Fruit fly (Drosophila melanogaster) whole organism, pupa: ENCODE results near the gene CG9135.

Source experiments
- CG10348 ChIP-seq: fragments of 200-800 bp; sonication (Bioruptor generic); IDR thresholded peaks from 2 replicates; pipeline ENCODE4 v1.3.6; 2022; ENCODE audit warnings: missing biosample characterization, missing genetic modification characterization
- CG12605 ChIP-seq: fragments of 200-800 bp; sonication (Bioruptor generic); IDR thresholded peaks from 2 replicates; pipeline ENCODE4 v1.3.6; 2022; ENCODE audit warnings: missing biosample characterization, missing genetic modification characterization
- CG13204 ChIP-seq: fragments of 200-800 bp; sonication (Bioruptor generic); optimal IDR thresholded peaks from 2 replicates; lab custom pipeline; 2018; ENCODE audit warnings: missing biosample characterization, mild to moderate bottlenecking, missing genetic modification characterization, moderate library complexity
- CG14655 ChIP-seq: fragments of 200-800 bp; sonication (Bioruptor generic); optimal IDR thresholded peaks from 3 replicates; lab custom pipeline; 2017; ENCODE audit warnings: mild to moderate bottlenecking, missing biosample characterization, missing genetic modification reagents, missing genetic modification characterization
- CG15710 ChIP-seq: fragments of 200-800 bp; sonication (Bioruptor generic); optimal IDR thresholded peaks from 2 replicates; lab custom pipeline; 2018; ENCODE audit warnings: missing biosample characterization, mild to moderate bottlenecking, missing genetic modification characterization, moderate library complexity
- CG17806 ChIP-seq: fragments of 200-800 bp; sonication (Bioruptor generic); optimal IDR thresholded peaks from 2 replicates; lab custom pipeline; 2018; ENCODE audit warnings: missing biosample characterization, mild to moderate bottlenecking, missing genetic modification characterization, moderate library complexity
- CG32121 ChIP-seq: fragments of 200-800 bp; sonication (Bioruptor generic); IDR thresholded peaks from 2 replicates; pipeline ENCODE4 v1.3.6; 2022; ENCODE audit warnings: missing biosample characterization, missing genetic modification characterization
- CG34367 ChIP-seq: fragments of 200-800 bp; sonication (Bioruptor generic); optimal IDR thresholded peaks from 2 replicates; lab custom pipeline; 2018; ENCODE audit warnings: missing biosample characterization, mild to moderate bottlenecking, missing genetic modification characterization
- CG4496 ChIP-seq: fragments of 200-800 bp; sonication (Bioruptor generic); IDR thresholded peaks from 3 replicates; pipeline ENCODE4 v1.3.6; 2022; ENCODE audit warnings: missing biosample characterization, missing genetic modification characterization
- CG8159 ChIP-seq: fragments of 200-800 bp; sonication (Bioruptor generic); optimal IDR thresholded peaks from 3 replicates; lab custom pipeline; 2018; ENCODE audit warnings: missing biosample characterization, mild to moderate bottlenecking, missing genetic modification characterization, moderate library complexity
- CG8301 ChIP-seq: fragments of 200-800 bp; sonication (Bioruptor generic); optimal IDR thresholded peaks from 2 replicates; lab custom pipeline; 2018; ENCODE audit warnings: missing biosample characterization, mild to moderate bottlenecking, missing genetic modification characterization
- CG9948 ChIP-seq: fragments of 200-800 bp; sonication (Bioruptor generic); optimal IDR thresholded peaks from 2 replicates; lab custom pipeline; 2018; ENCODE audit warnings: missing biosample characterization, mild to moderate bottlenecking, missing genetic modification characterization, moderate library complexity
- D1 ChIP-seq: fragments of 200-800 bp; sonication (Bioruptor generic); optimal IDR thresholded peaks from 2 replicates; lab custom pipeline; 2018; ENCODE audit warnings: missing biosample characterization, mild to moderate bottlenecking, missing genetic modification characterization, moderate library complexity
- EcR ChIP-seq: fragments of 200-800 bp; sonication (Bioruptor generic); optimal IDR thresholded peaks from 3 replicates; lab custom pipeline; 2019; ENCODE audit warnings: missing biosample characterization, missing genetic modification characterization, mild to moderate bottlenecking, moderate library complexity, missing genetic modification reagents
- Ets98B ChIP-seq: fragments of 200-800 bp; sonication (Bioruptor generic); IDR thresholded peaks from 2 replicates; pipeline ENCODE4 v1.3.6; 2022; ENCODE audit warnings: missing biosample characterization, missing genetic modification characterization
- Pif1A ChIP-seq: fragments of 200-800 bp; sonication (Bioruptor generic); optimal IDR thresholded peaks from 3 replicates; lab custom pipeline; 2016; ENCODE audit warnings: missing biosample characterization, missing genetic modification characterization
- Pif1B ChIP-seq: fragments of 200-800 bp; sonication (Bioruptor generic); optimal IDR thresholded peaks from 3 replicates; lab custom pipeline; 2016; ENCODE audit warnings: missing biosample characterization, missing genetic modification characterization
- Snoo ChIP-seq: fragments of 200-800 bp; sonication (Bioruptor generic); optimal IDR thresholded peaks from 3 replicates; lab custom pipeline; 2017; ENCODE audit warnings: missing biosample characterization, mild to moderate bottlenecking, missing genetic modification characterization, inconsistent platforms
- fd96Ca ChIP-seq: fragments of 200-800 bp; sonication (Bioruptor generic); IDR thresholded peaks from 3 replicates; pipeline ENCODE4 v1.3.6; 2022; ENCODE audit warnings: missing biosample characterization, missing genetic modification characterization
- gl ChIP-seq: fragments of 200-800 bp; sonication (Bioruptor generic); optimal IDR thresholded peaks from 2 replicates; lab custom pipeline; 2018; ENCODE audit warnings: missing biosample characterization, mild to moderate bottlenecking, missing genetic modification characterization
- rn ChIP-seq: fragments of 200-800 bp; sonication (Bioruptor generic); IDR thresholded peaks from 2 replicates; pipeline ENCODE4 v1.3.6; 2022; ENCODE audit warnings: missing biosample characterization, missing genetic modification characterization

The CG9135 gene

DNA sequence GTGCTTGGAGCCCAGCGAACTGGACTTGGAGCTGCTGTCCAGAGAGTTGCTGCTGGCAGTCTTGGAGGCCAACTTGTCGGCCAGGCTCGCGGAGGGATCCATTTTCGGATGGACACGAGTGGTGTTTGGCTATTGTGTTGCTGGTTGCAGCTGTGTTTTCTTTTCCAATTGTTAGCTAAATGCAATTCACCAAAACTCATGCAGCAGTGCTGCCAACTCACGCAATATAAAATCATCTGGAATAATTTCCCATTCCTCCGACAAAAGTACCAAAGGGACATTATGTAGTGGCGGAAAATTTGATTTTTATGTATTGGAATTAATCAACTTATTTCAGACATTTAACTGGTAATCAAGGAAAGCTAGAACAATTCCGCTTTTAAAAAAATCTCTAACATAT, 13.9 kb upstream of the CG9135 start, which contains the start of gene mtm:
TSS of gene mtm (minus strand) at position 306 of the 400 bp plus-strand sequence.
- TF ChIP-seq gl (tag; lab: Kevin White, UChicago) (no peak), CG4496 (GFP tag; lab: Robert Waterston, UW) (no peak), Pif1B (no peak), Pif1A (GFP tag; lab: Kevin White, UChicago) (no peak), D1 (no peak), rn (GFP tag; lab: Robert Waterston, UW) (no peak), CG32121 (GFP tag; lab: Robert Waterston, UW) (no peak), Snoo (no peak), CG10348 (GFP tag; lab: Robert Waterston, UW) (no peak), CG8159 (tag; lab: Kevin White, UChicago) (no peak), CG17806 (tag; lab: Kevin White, UChicago) (no peak), CG8301 (tag; lab: Kevin White, UChicago) (no peak)

DNA sequence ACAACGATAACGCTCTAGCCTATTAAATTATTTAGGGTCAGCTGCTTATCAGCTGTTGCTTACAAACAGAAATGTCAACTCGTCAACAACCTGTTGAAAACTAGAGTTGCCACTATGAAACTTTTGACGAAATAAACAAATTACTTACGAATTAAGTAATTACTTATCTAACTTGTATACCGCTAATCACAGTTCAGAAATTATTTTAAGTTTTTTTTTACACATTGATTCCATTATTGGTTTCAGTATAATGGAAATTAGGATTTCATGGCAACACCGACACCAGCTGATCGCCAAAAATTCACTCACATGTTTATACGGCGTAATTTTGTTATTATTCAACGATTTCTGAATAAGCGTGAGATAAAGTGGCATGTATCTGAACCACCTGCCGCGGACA, 12.8 kb upstream of the CG9135 start, which contains the start of the genes CG9117 and CG31643:
TSS of gene CG9117 (minus strand) at position 73 of the 400 bp plus-strand sequence.
TSS of gene CG31643 (plus strand) at position 288 of the 400 bp plus-strand sequence.
- TF ChIP-seq CG12605 (peak; percentile 78; the same call in 1 of the 2 replicates), CG8159 (tag; lab: Kevin White, UChicago) (no peak), CG14655 (GFP tag; lab: Kevin White, UChicago) (no peak), CG4496 (GFP tag; lab: Robert Waterston, UW) (no peak; the same call in 2 of the 3 replicates), CG10348 (GFP tag; lab: Robert Waterston, UW) (no peak), CG15710 (peak; percentile 68), CG32121 (GFP tag; lab: Robert Waterston, UW) (no peak), CG9948 (tag; lab: Kevin White, UChicago) (peak; percentile 24), CG8301 (tag; lab: Kevin White, UChicago) (no peak), CG17806 (tag; lab: Kevin White, UChicago) (peak; percentile 39), Snoo (peak; percentile 8), CG13204 (GFP tag; lab: Kevin White, UChicago) (no peak), fd96Ca (GFP tag; lab: Robert Waterston, UW) (no peak), rn (GFP tag; lab: Robert Waterston, UW) (no peak), EcR (GFP tag; lab: Kevin White, UChicago) (no peak), Pif1A (GFP tag; lab: Kevin White, UChicago) (no peak), Ets98B (GFP tag; lab: Robert Waterston, UW) (peak; percentile 41), D1 (no peak)

DNA sequence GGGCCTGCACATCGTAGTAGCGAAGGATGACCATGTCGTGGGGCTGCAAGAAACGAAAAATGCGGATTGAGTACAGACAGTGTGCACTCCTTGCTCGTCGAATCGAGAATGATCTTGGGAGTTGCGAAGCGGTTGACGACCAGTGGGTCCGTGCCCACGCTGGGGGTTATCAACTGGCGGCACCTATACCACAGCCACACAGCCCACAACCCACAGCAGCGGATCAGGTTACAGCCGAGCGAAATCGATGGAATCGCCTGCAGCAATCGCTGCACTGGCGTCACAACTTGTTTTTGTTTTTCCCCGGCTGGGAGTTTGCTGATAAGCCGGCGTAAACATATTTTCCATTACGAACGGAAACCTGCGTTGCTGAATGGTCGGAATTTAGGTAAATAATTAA, 5.1 kb upstream of the CG9135 start:
- TF ChIP-seq Pif1B (no peak), CG9948 (tag; lab: Kevin White, UChicago) (no peak), EcR (GFP tag; lab: Kevin White, UChicago) (no peak), CG17806 (tag; lab: Kevin White, UChicago) (no peak), rn (GFP tag; lab: Robert Waterston, UW) (no peak), Snoo (no peak), CG4496 (GFP tag; lab: Robert Waterston, UW) (no peak), CG34367 (tag; lab: Kevin White, UChicago) (no peak), Pif1A (GFP tag; lab: Kevin White, UChicago) (no peak), CG14655 (GFP tag; lab: Kevin White, UChicago) (no peak), CG32121 (GFP tag; lab: Robert Waterston, UW) (no peak), Ets98B (GFP tag; lab: Robert Waterston, UW) (no peak), CG12605 (no peak)

DNA sequence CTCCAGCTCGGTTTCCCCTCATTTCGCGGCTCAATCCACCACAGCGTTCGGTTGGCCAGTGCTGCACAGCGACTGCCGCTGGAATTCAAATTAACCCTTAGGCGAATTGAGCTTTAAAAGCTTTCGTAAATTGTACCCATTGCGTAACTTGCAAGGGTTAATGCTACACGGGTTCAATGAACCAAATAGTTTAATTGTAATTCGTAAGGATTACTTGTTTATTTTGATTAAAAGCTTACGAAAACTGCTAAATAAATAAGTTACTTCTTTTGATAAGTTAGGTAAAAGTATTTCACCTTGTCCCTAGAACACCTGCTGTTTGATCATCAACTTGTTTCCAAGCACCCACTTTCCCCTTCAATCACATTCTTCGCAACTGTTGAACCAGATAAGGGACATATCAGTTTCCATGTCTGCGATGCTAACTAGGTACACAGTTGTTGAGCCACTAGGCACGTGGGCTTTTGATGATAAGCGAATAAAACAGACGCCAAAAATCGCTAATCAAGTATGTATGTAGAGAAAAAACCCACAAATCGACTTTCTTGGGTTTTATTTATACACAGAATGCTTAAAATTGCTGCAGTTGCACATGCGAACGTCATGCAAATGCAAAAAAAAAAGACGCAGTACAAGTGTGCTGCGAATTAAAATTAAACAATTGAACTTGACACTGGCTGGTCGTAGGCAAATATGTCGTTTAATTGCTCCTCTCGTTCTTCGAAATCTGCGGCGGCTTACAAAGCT, 4.5 kb upstream of the CG9135 start, which contains the start of gene Pfas:
TSS of gene Pfas (minus strand) at position 79 of the 747 bp plus-strand sequence.
- TF ChIP-seq gl (tag; lab: Kevin White, UChicago) = peak; percentile 3
- peak; percentile 28 for TF ChIP-seq CG34367 (tag; lab: Kevin White, UChicago)
- TF ChIP-seq CG13204 (GFP tag; lab: Kevin White, UChicago) = no peak
- peak; percentile 65 for TF ChIP-seq Ets98B (GFP tag; lab: Robert Waterston, UW)
- peak; percentile 96 for TF ChIP-seq EcR (GFP tag; lab: Kevin White, UChicago)
- TF ChIP-seq CG14655 (GFP tag; lab: Kevin White, UChicago) = no peak
- peak; percentile 68; the same call in 2 of the 3 replicates for TF ChIP-seq fd96Ca (GFP tag; lab: Robert Waterston, UW)
- TF ChIP-seq CG8159 (tag; lab: Kevin White, UChicago) = peak; percentile 50
- TF ChIP-seq CG10348 (GFP tag; lab: Robert Waterston, UW) = no peak
- peak; percentile 35 for TF ChIP-seq CG9948 (tag; lab: Kevin White, UChicago)
- TF ChIP-seq CG15710 = peak; percentile 53
- TF ChIP-seq Pif1B = no peak
- no peak for TF ChIP-seq rn (GFP tag; lab: Robert Waterston, UW)
- peak; percentile 60; the same call in 1 of the 3 replicates for TF ChIP-seq CG4496 (GFP tag; lab: Robert Waterston, UW)
- peak; percentile 50 for TF ChIP-seq CG8301 (tag; lab: Kevin White, UChicago)
- TF ChIP-seq CG32121 (GFP tag; lab: Robert Waterston, UW) = peak; percentile 61
- no peak for TF ChIP-seq Pif1A (GFP tag; lab: Kevin White, UChicago)
- TF ChIP-seq CG17806 (tag; lab: Kevin White, UChicago) = peak; percentile 51
- no peak for TF ChIP-seq CG12605
- TF ChIP-seq Snoo = peak; percentile 46
- no peak for TF ChIP-seq D1
- TF ChIP-seq, all 21 proteins: peak for 13

DNA sequence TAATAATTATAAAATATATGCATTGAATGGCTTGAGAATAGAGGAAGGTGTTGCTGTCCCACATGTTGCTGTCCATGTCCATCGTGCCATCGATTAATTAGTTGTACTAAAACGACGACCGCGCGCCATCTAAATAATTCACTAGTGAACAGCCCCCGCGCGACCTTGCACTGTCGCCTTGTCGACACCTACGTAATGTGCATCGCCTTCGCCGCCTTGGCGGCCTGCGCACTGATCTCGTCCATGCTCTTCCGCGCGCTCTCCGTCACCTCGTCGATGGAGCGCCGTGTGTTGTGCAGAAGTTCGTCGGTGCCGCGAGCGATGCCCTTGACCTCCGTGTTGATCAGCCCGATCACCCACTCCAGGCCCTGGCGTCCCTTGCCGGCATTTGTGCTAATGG, 3.7 kb upstream of the CG9135 start:
- no peak for TF ChIP-seq CG34367 (tag; lab: Kevin White, UChicago)
- no peak for TF ChIP-seq CG14655 (GFP tag; lab: Kevin White, UChicago)
- TF ChIP-seq CG12605 = no peak
- no peak for TF ChIP-seq rn (GFP tag; lab: Robert Waterston, UW)
- TF ChIP-seq CG17806 (tag; lab: Kevin White, UChicago) = no peak
- TF ChIP-seq CG8301 (tag; lab: Kevin White, UChicago) = no peak
